Worm (Caenorhabditis elegans) whole organism, L4/young adult: Measurements from ENCODE around the gene T14B4.5.

Experiments used
- W03F9.2 ChIP-seq: fragments of 150-350 bp; optimal IDR thresholded peaks from 2 replicates; lab custom pipeline; 2014; ENCODE audit warnings: missing biosample characterization, missing genetic modification characterization
- dao-5 ChIP-seq: sonication (generic microtip); optimal IDR thresholded peaks from 2 replicates; lab custom pipeline; 2016; ENCODE audit warnings: missing genotype, missing genetic modification characterization, moderate library complexity, missing compliant biosample characterization
- him-1 ChIP-seq: sonication (generic microtip); optimal IDR thresholded peaks from 2 replicates; lab custom pipeline; 2016; ENCODE audit warnings: missing genotype, missing genetic modification reagents, missing genetic modification characterization, missing compliant biosample characterization

- TF ChIP-seq W03F9.2 (tag; lab: Kevin White, UChicago) (no peak), dao-5 (tag; lab: Kevin White, UChicago) (no peak), him-1 (tag; lab: Kevin White, UChicago) (no peak)
Measured at ce11 chrII:6764734-6765133, 48.1 kb downstream of the T14B4.5 start, which contains the start of gene nlp-50.
